Fruit fly (Drosophila melanogaster) whole organism, embryonic: ENCODE data around the gene Ldaf1.
A peak's percentile ranks its signal among the peaks of the same experiment; 100 is the strongest.

Experiments used
- CG11398 ChIP-seq: fragments of 200-800 bp; sonication (Bioruptor generic); optimal IDR thresholded peaks from 2 replicates; lab custom pipeline; 2016; ENCODE audit warnings: missing biosample characterization, missing genetic modification characterization
- CG13894 ChIP-seq: fragments of 200-800 bp; sonication (Bioruptor generic); optimal IDR thresholded peaks from 3 replicates; lab custom pipeline; 2018; ENCODE audit warnings: missing biosample characterization, mild to moderate bottlenecking, missing genetic modification characterization, moderate library complexity
- CG15479 ChIP-seq: fragments of 200-800 bp; sonication (Bioruptor generic); optimal IDR thresholded peaks from 3 replicates; lab custom pipeline; 2019; ENCODE audit warnings: missing biosample characterization, mild to moderate bottlenecking, missing genetic modification characterization, moderate library complexity
- CG17912 ChIP-seq: fragments of 200-800 bp; sonication (Bioruptor generic); optimal IDR thresholded peaks from 2 replicates; lab custom pipeline; 2018; ENCODE audit warnings: missing biosample characterization, mild to moderate bottlenecking, missing genetic modification characterization
- CG2889 ChIP-seq: fragments of 200-800 bp; sonication (Bioruptor generic); IDR thresholded peaks from 3 replicates; pipeline ENCODE4 v1.3.6; 2022; ENCODE audit warnings: missing biosample characterization, missing genetic modification characterization
- CG30020 ChIP-seq: fragments of 200-800 bp; optimal IDR thresholded peaks from 2 replicates; lab custom pipeline; 2019; ENCODE audit warnings: missing biosample characterization, mild to moderate bottlenecking, missing genetic modification characterization, moderate library complexity
- CG32532 ChIP-seq: fragments of 200-800 bp; sonication (Bioruptor generic); IDR thresholded peaks from 2 replicates; pipeline ENCODE4 v1.3.6; 2022; ENCODE audit warnings: missing biosample characterization, missing genetic modification characterization
- CG32767 ChIP-seq: fragments of 200-800 bp; sonication (Bioruptor generic); IDR thresholded peaks from 2 replicates; pipeline ENCODE4 v1.3.6; 2022; ENCODE audit warnings: missing biosample characterization, missing genetic modification characterization
- CG3281 ChIP-seq: fragments of 200-800 bp; sonication (Bioruptor generic); optimal IDR thresholded peaks from 3 replicates; lab custom pipeline; 2017; ENCODE audit warnings: missing biosample characterization, mild to moderate bottlenecking, missing genetic modification characterization
- CG33213 ChIP-seq: fragments of 200-800 bp; sonication (Bioruptor generic); optimal IDR thresholded peaks from 3 replicates; lab custom pipeline; 2016; ENCODE audit warnings: missing biosample characterization, missing genetic modification characterization
- CG4854 ChIP-seq: fragments of 200-800 bp; sonication (Bioruptor generic); optimal IDR thresholded peaks from 2 replicates; lab custom pipeline; 2016; ENCODE audit warnings: missing biosample characterization, missing genetic modification characterization, inconsistent platforms
- CG6272 ChIP-seq: fragments of 200-800 bp; sonication (Bioruptor generic); IDR thresholded peaks from 2 replicates; pipeline ENCODE4 v1.3.6; 2022; ENCODE audit warnings: missing biosample characterization, missing genetic modification characterization
- CG6683 ChIP-seq: fragments of 200-800 bp; sonication (Bioruptor generic); optimal IDR thresholded peaks from 2 replicates; lab custom pipeline; 2017; ENCODE audit warnings: missing biosample characterization, mild to moderate bottlenecking, missing genetic modification characterization, missing genetic modification reagents
- CG6791 ChIP-seq: fragments of 200-800 bp; sonication (Bioruptor generic); IDR thresholded peaks from 3 replicates; pipeline ENCODE4 v1.3.6; 2022; ENCODE audit warnings: missing biosample characterization, missing genetic modification characterization; ENCODE audit not compliant: partially characterized antibody
- Dbx ChIP-seq: fragments of 200-800 bp; sonication (Bioruptor generic); IDR thresholded peaks from 3 replicates; pipeline ENCODE4 v1.3.6; 2022; ENCODE audit warnings: missing biosample characterization, missing genetic modification characterization
- Dek ChIP-seq: fragments of 200-800 bp; sonication (Bioruptor generic); optimal IDR thresholded peaks from 3 replicates; lab custom pipeline; 2019; ENCODE audit warnings: missing biosample characterization, mild to moderate bottlenecking, missing genetic modification characterization, moderate library complexity
- Dip2 ChIP-seq: fragments of 200-800 bp; sonication (Bioruptor generic); IDR thresholded peaks from 2 replicates; pipeline ENCODE4 v1.3.6; 2022; ENCODE audit warnings: missing biosample characterization, missing genetic modification characterization
- Eip74EF ChIP-seq, 2 experiments: fragments of 200-800 bp in 1 of 2; fragments of >200 bp in 1 of 2; sonication (Bioruptor generic) in 1 of 2; optimal IDR thresholded peaks; 2 replicates each; lab custom pipeline; 2017 to 2019; ENCODE audit warnings: missing biosample characterization in 2 of 2, missing genetic modification characterization in 2 of 2, mild to moderate bottlenecking in 1 of 2, moderate library complexity in 1 of 2
- GATAe ChIP-seq: fragments of 200-800 bp; sonication (Bioruptor generic); conservative IDR thresholded peaks from 2 replicates; pipeline ENCODE4 v1.3.6; 2022; ENCODE audit warnings: missing biosample characterization, missing genetic modification characterization
- HmgD ChIP-seq: fragments of 200-800 bp; sonication (Bioruptor generic); optimal IDR thresholded peaks from 3 replicates; lab custom pipeline; 2016; ENCODE audit warnings: missing biosample characterization, missing genetic modification characterization
- MTF-1 ChIP-seq: fragments of 200-800 bp; sonication (Bioruptor generic); optimal IDR thresholded peaks from 2 replicates; lab custom pipeline; 2018; ENCODE audit warnings: missing biosample characterization, mild to moderate bottlenecking, missing genetic modification characterization, borderline replicate concordance
- Optix ChIP-seq: fragments of 200-800 bp; sonication (Bioruptor generic); IDR thresholded peaks from 3 replicates; pipeline ENCODE4 v1.3.6; 2022; ENCODE audit warnings: missing biosample characterization, missing genetic modification characterization
- Scr ChIP-seq: fragments of 200-800 bp; sonication (Bioruptor generic); IDR thresholded peaks from 2 replicates; pipeline ENCODE4 v1.3.6; 2022; ENCODE audit warnings: missing biosample characterization, missing genetic modification characterization; ENCODE audit not compliant: partially characterized antibody
- Sox100B ChIP-seq: fragments of 200-800 bp; sonication (Bioruptor generic); optimal IDR thresholded peaks from 3 replicates; lab custom pipeline; 2018; ENCODE audit warnings: missing biosample characterization, mild to moderate bottlenecking, missing genetic modification characterization
- Ssrp ChIP-seq: fragments of 200-800 bp; sonication (Bioruptor generic); optimal IDR thresholded peaks from 2 replicates; lab custom pipeline; 2018; ENCODE audit warnings: missing biosample characterization, mild to moderate bottlenecking, missing genetic modification characterization, moderate library complexity
- YL-1 ChIP-seq: fragments of 200-800 bp; sonication (Bioruptor generic); optimal IDR thresholded peaks from 3 replicates; lab custom pipeline; 2017; ENCODE audit warnings: missing biosample characterization, mild to moderate bottlenecking, missing genetic modification characterization
- aop ChIP-seq: fragments of 200-800 bp; sonication (Bioruptor generic); IDR thresholded peaks from 2 replicates; pipeline ENCODE4 v1.3.6; 2022; ENCODE audit warnings: missing biosample characterization, missing genetic modification characterization
- ap ChIP-seq: fragments of 200-800 bp; sonication (Bioruptor generic); IDR thresholded peaks from 2 replicates; pipeline ENCODE4 v1.3.6; 2022; ENCODE audit warnings: missing biosample characterization, missing genetic modification characterization
- ase ChIP-seq: fragments of 200-800 bp; sonication (Bioruptor generic); IDR thresholded peaks from 3 replicates; pipeline ENCODE4 v1.3.6; 2022; ENCODE audit warnings: missing biosample characterization, missing genetic modification characterization
- cato ChIP-seq: fragments of 200-800 bp; sonication (Bioruptor generic); optimal IDR thresholded peaks from 2 replicates; lab custom pipeline; 2016; ENCODE audit warnings: missing biosample characterization, missing genetic modification characterization, borderline replicate concordance
- crc ChIP-seq: fragments of 200-800 bp; sonication (Bioruptor generic); optimal IDR thresholded peaks from 2 replicates; lab custom pipeline; 2016; ENCODE audit warnings: missing biosample characterization, missing genetic modification characterization
- crp ChIP-seq, 2 experiments: fragments of 200-800 bp; sonication (Bioruptor generic); optimal IDR thresholded peaks; 2 replicates in 1 of 2; 3 replicates in 1 of 2; lab custom pipeline; 2017; ENCODE audit warnings: missing biosample characterization in 2 of 2, missing genetic modification characterization in 2 of 2, mild to moderate bottlenecking in 1 of 2, moderate library complexity in 1 of 2
- cwo ChIP-seq: fragments of 200-800 bp; sonication (Bioruptor generic); optimal IDR thresholded peaks from 3 replicates; lab custom pipeline; 2017; ENCODE audit warnings: missing biosample characterization, missing genetic modification characterization, mild to moderate bottlenecking, moderate library complexity, missing genetic modification reagents
- dpn ChIP-seq, 2 experiments: fragments of 200-800 bp; sonication (Bioruptor generic); optimal IDR thresholded peaks; 3 replicates each; lab custom pipeline; 2016; ENCODE audit warnings: missing biosample characterization in 2 of 2, missing genetic modification characterization in 2 of 2
- emc ChIP-seq: fragments of 200-800 bp; sonication (Bioruptor generic); optimal IDR thresholded peaks from 2 replicates; lab custom pipeline; 2016; ENCODE audit warnings: missing biosample characterization, missing genetic modification characterization
- en ChIP-seq: fragments of 200-800 bp; sonication (Bioruptor generic); optimal IDR thresholded peaks from 2 replicates; lab custom pipeline; 2016; ENCODE audit warnings: missing biosample characterization, missing genetic modification characterization
- esg ChIP-seq: fragments of 200-800 bp; sonication (Bioruptor generic); conservative IDR thresholded peaks from 2 replicates; pipeline ENCODE4 v1.3.6; 2022; ENCODE audit warnings: missing biosample characterization, missing genetic modification characterization
- eyg ChIP-seq: fragments of 200-800 bp; sonication (Bioruptor generic); optimal IDR thresholded peaks from 3 replicates; lab custom pipeline; 2016; ENCODE audit warnings: missing biosample characterization, missing genetic modification characterization
- gsb ChIP-seq: fragments of 200-800 bp; sonication (Bioruptor generic); IDR thresholded peaks from 2 replicates; pipeline ENCODE4 v1.3.6; 2022; ENCODE audit warnings: missing biosample characterization, missing genetic modification characterization
- jumu ChIP-seq: fragments of 200-800 bp; sonication (Bioruptor generic); optimal IDR thresholded peaks from 3 replicates; lab custom pipeline; 2016; ENCODE audit warnings: missing biosample characterization, missing genetic modification characterization
- peb ChIP-seq: fragments of 200-800 bp; sonication (Bioruptor generic); IDR thresholded peaks from 2 replicates; pipeline ENCODE4 v1.3.6; 2022; ENCODE audit warnings: missing biosample characterization, missing genetic modification characterization
- phol ChIP-seq: fragments of 200-800 bp; sonication (Bioruptor generic); optimal IDR thresholded peaks from 3 replicates; lab custom pipeline; 2018; ENCODE audit warnings: missing biosample characterization, mild to moderate bottlenecking, missing genetic modification characterization, moderate library complexity
- pita ChIP-seq: fragments of 200-800 bp; sonication (Bioruptor generic); optimal IDR thresholded peaks from 2 replicates; lab custom pipeline; 2017; ENCODE audit warnings: missing biosample characterization, mild to moderate bottlenecking, missing genetic modification characterization
- sens-2 ChIP-seq: fragments of 200-800 bp; sonication (Bioruptor generic); IDR thresholded peaks from 2 replicates; pipeline ENCODE4 v1.3.6; 2022; ENCODE audit warnings: missing biosample characterization, missing genetic modification characterization
- unpg ChIP-seq: fragments of 200-800 bp; sonication (Bioruptor generic); optimal IDR thresholded peaks from 3 replicates; lab custom pipeline; 2018; ENCODE audit warnings: missing biosample characterization, mild to moderate bottlenecking, missing genetic modification characterization, moderate library complexity
- usp ChIP-seq: fragments of >200 bp; optimal IDR thresholded peaks from 2 replicates; lab custom pipeline; 2017; ENCODE audit warnings: missing biosample characterization, missing genetic modification characterization
- vnd ChIP-seq: fragments of 200-800 bp; sonication (Bioruptor generic); IDR thresholded peaks from 3 replicates; pipeline ENCODE4 v1.3.6; 2022; ENCODE audit warnings: missing biosample characterization, missing genetic modification characterization; ENCODE audit not compliant: partially characterized antibody
- vvl ChIP-seq: fragments of 200-800 bp; sonication (Bioruptor generic); IDR thresholded peaks from 2 replicates; pipeline ENCODE4 v1.3.6; 2022; ENCODE audit warnings: missing biosample characterization, missing genetic modification characterization

Ldaf1 gene

dm6 chrX:1943337-1944244, 41.9 kb upstream of the Ldaf1 start (continued):
- TF ChIP-seq CG15479 (GFP tag; lab: Kevin White, UChicago) (no peak), vvl (GFP tag; lab: Robert Waterston, UW) (peak; percentile 45; the same call in 1 of the 2 replicates), Dbx (GFP tag; lab: Robert Waterston, UW) (0 out of 3 replicates have a peak, but pooled peaks have one; percentile 30), HmgD (GFP tag; lab: Kevin White, UChicago) (no peak), vnd (GFP tag; lab: Robert Waterston, UW) (no peak), crc (GFP tag; lab: Kevin White, UChicago) (peak; percentile 59), YL-1 (no peak), CG2889 (GFP tag; lab: Robert Waterston, UW) (no peak), CG6272 (GFP tag; lab: Robert Waterston, UW) (no peak), ase (GFP tag; lab: Robert Waterston, UW) (peak; percentile 14; the same call in 1 of the 3 replicates), CG32532 (GFP tag; lab: Robert Waterston, UW) (no peak), Dip2 (GFP tag; lab: Robert Waterston, UW) (no peak), CG6683 (peak; percentile 39), dpn (GFP tag; optimal IDR thresholded peaks at IDR 0.05; lab: Kevin White, UChicago) (peak; percentile 42 to 76), eyg (GFP tag; lab: Kevin White, UChicago) (no peak), cwo (GFP tag; lab: Kevin White, UChicago) (peak; percentile 50), en (GFP tag; lab: Kevin White, UChicago) (peak; percentile 53), pita (GFP tag; lab: Kevin White, UChicago) (no peak), CG6791 (GFP tag; lab: Robert Waterston, UW) (no peak), Scr (GFP tag; lab: Robert Waterston, UW) (no peak), aop (GFP tag; lab: Robert Waterston, UW) (no peak), Dek (tag; lab: Kevin White, UChicago) (peak; percentile 68), peb (GFP tag; lab: Robert Waterston, UW) (no peak), GATAe (GFP tag; lab: Robert Waterston, UW) (no peak), Eip74EF (GFP tag; optimal IDR thresholded peaks at IDR 0.05; lab: Kevin White, UChicago) (peak in 1 of 2 experiments; percentile 82), CG13894 (tag; lab: Kevin White, UChicago) (no peak), gsb (GFP tag; lab: Robert Waterston, UW) (no peak), CG11398 (peak; percentile 48), usp (GFP tag; lab: Kevin White, UChicago) (peak; percentile 19), CG3281 (GFP tag; lab: Kevin White, UChicago) (peak; percentile 73), MTF-1 (GFP tag; lab: Kevin White, UChicago) (no peak), CG30020 (tag; lab: Kevin White, UChicago) (peak; percentile 9), jumu (peak; percentile 29), Sox100B (GFP tag; lab: Kevin White, UChicago) (peak; percentile 83), CG4854 (GFP tag; lab: Kevin White, UChicago) (peak; percentile 52), CG17912 (no peak), emc (GFP tag; lab: Kevin White, UChicago) (peak; percentile 36), CG32767 (no peak), crp (GFP tag; optimal IDR thresholded peaks at IDR 0.05; lab: Kevin White, UChicago) (peak in 1 of 2 experiments; percentile 38), esg (peak; percentile 43), unpg (peak; percentile 72), ap (no peak), sens-2 (GFP tag; lab: Robert Waterston, UW) (no peak), Ssrp (tag; lab: Kevin White, UChicago) (peak; percentile 79), cato (GFP tag; lab: Kevin White, UChicago) (peak; percentile 21), CG33213 (GFP tag; lab: Kevin White, UChicago) (peak; percentile 41), phol (peak; percentile 87), Optix (GFP tag; lab: Robert Waterston, UW) (peak; percentile 59; the same call in 1 of the 3 replicates)
